Fruit fly (Drosophila melanogaster): ENCODE measurements around the gene CG46394.

Gene CG46394

dm6 chr3L:11561946-11562760 is 38.0 kb upstream of the CG46394 start, which contains the start of the genes CG7394 and Mob2 (continued):
- TF ChIP-seq CG8281 (tag; optimal IDR thresholded peaks at IDR 0.05) (peak; percentile 62), CG17802 (tag; optimal IDR thresholded peaks at IDR 0.05) (peak; percentile 62), CG17186 (GFP tag; optimal IDR thresholded peaks at IDR 0.05) (peak; percentile 97), CG14441 (GFP tag; IDR thresholded peaks at IDR 0.05) (peak; percentile 88), CG13424 (tag; optimal IDR thresholded peaks at IDR 0.05) (peak; percentile 93), Hr78 (GFP tag; optimal IDR thresholded peaks at IDR 0.05) (peak in 1 of 2 experiments; percentile 40), Doc2 (GFP tag; IDR thresholded peaks at IDR 0.05) (no peak), CG9609 (GFP tag; optimal IDR thresholded peaks at IDR 0.05) (peak; percentile 75), E2f2 (GFP tag; IDR thresholded peaks at IDR 0.05) (peak; percentile 70), grau (tag; optimal IDR thresholded peaks at IDR 0.05) (peak; percentile 90), CoRest (tag; optimal IDR thresholded peaks at IDR 0.05) (peak; percentile 92), CG11560 (tag; IDR thresholded peaks at IDR 0.05) (peak; percentile 82; the same call in 2 of the 3 replicates), CG5245 (GFP tag; optimal IDR thresholded peaks at IDR 0.05) (peak; percentile 71), Mes4 (GFP tag; optimal IDR thresholded peaks at IDR 0.05) (peak; percentile 61), CG3407 (GFP tag; optimal IDR thresholded peaks at IDR 0.05) (peak; percentile 62), CG6683 (GFP tag; optimal IDR thresholded peaks at IDR 0.05) (peak; percentile 63), Hr3 (GFP tag; optimal IDR thresholded peaks at IDR 0.05) (peak; percentile 92), cato (GFP tag; optimal IDR thresholded peaks at IDR 0.05; ENCODE audit: borderline replicate concordance) (peak; percentile 82), pita (GFP tag; optimal IDR thresholded peaks at IDR 0.05) (no peak), CG10979 (tag; optimal IDR thresholded peaks at IDR 0.05) (peak; percentile 85), CG2129 (GFP tag; IDR thresholded peaks at IDR 0.05; ENCODE audit: partially characterized antibody) (peak; percentile 69), CG1024 (GFP tag; IDR thresholded peaks at IDR 0.05) (peak; percentile 82), bcd (GFP tag; optimal IDR thresholded peaks at IDR 0.05) (peak; percentile 90), HHEX (GFP tag; optimal IDR thresholded peaks at IDR 0.05) (peak; percentile 80), slbo (GFP tag; IDR thresholded peaks at IDR 0.05) (peak; percentile 97), H2.0 (GFP tag; IDR thresholded peaks at IDR 0.05) (peak; percentile 92), ATbp (GFP tag; optimal IDR thresholded peaks at IDR 0.05) (peak; percentile 74), Elba2 (GFP tag; optimal IDR thresholded peaks at IDR 0.05) (peak; percentile 64), kni (GFP tag; optimal IDR thresholded peaks at IDR 0.05) (peak; percentile 20), Max (GFP tag; optimal IDR thresholded peaks at IDR 0.05) (peak; percentile 91), odd (GFP tag; optimal IDR thresholded peaks at IDR 0.05) (peak; percentile 69), CG4707 (GFP tag; optimal IDR thresholded peaks at IDR 0.05) (peak; percentile 70), Dek (tag; optimal IDR thresholded peaks at IDR 0.05) (peak; percentile 81), C15 (GFP tag; IDR thresholded peaks at IDR 0.05) (peak; percentile 27; the same call in 1 of the 3 replicates), Sry-β (GFP tag; optimal IDR thresholded peaks at IDR 0.05) (peak; percentile 50), rib (GFP tag; IDR thresholded peaks at IDR 0.05) (peak; percentile 87), CG1233 (GFP tag; optimal IDR thresholded peaks at IDR 0.05) (peak; percentile 80), nom (GFP tag; optimal IDR thresholded peaks at IDR 0.05) (peak; percentile 14), CG10654 (GFP tag; optimal IDR thresholded peaks at IDR 0.05) (peak; percentile 90), CHES-1-like (GFP tag; optimal IDR thresholded peaks at IDR 0.05) (peak; percentile 88), Atf6 (GFP tag; IDR thresholded peaks at IDR 0.05) (peak; percentile 94), E2f1 (GFP tag; IDR thresholded peaks at IDR 0.05) (peak; percentile 89), Optix (GFP tag; IDR thresholded peaks at IDR 0.05) (peak; percentile 75), tna (GFP tag; IDR thresholded peaks at IDR 0.05; ENCODE audit: partially characterized antibody) (peak; percentile 79), Lim3 (GFP tag; IDR thresholded peaks at IDR 0.05) (0 out of 2 replicates have a peak, but pooled peaks have one; percentile 19), fd102C (GFP tag; optimal IDR thresholded peaks at IDR 0.05) (no peak), CG6175 (GFP tag; IDR thresholded peaks at IDR 0.05) (peak; percentile 83), CTCF (GFP tag; optimal IDR thresholded peaks at IDR 0.05) (peak; percentile 4), TFAM (GFP tag; optimal IDR thresholded peaks at IDR 0.05) (no peak)

Data from whole organism, embryonic.